Worm (Caenorhabditis elegans) whole organism, L2 larva: ENCODE results near the gene Y82E9BL.19.

Experiments used
- R02D3.7 ChIP-seq: fragments of 150-350 bp; optimal IDR thresholded peaks from 2 replicates; lab custom pipeline; 2014; ENCODE audit warnings: missing biosample characterization, missing genetic modification characterization
- aly-2 ChIP-seq: fragments of 150-350 bp; optimal IDR thresholded peaks from 2 replicates; lab custom pipeline; 2014; ENCODE audit warnings: missing biosample characterization, missing genetic modification characterization
- ama-1 ChIP-seq: fragments of 150-350 bp; optimal IDR thresholded peaks from 2 replicates; lab custom pipeline; 2018; ENCODE audit warnings: inconsistent platforms
- ceh-16 ChIP-seq: fragments of 150-350 bp; optimal IDR thresholded peaks from 2 replicates; lab custom pipeline; 2014; ENCODE audit warnings: missing biosample characterization, missing genetic modification characterization
- lin-13 ChIP-seq: fragments of 150-350 bp; optimal IDR thresholded peaks from 2 replicates; lab custom pipeline; 2014; ENCODE audit warnings: missing biosample characterization, missing genetic modification reagents, missing genetic modification characterization
- lsy-2 ChIP-seq, 2 experiments: fragments of 150-350 bp in 1 of 2; sonication (generic microtip) in 1 of 2; optimal IDR thresholded peaks; 2 replicates each; lab custom pipeline; 2014 to 2017; ENCODE audit warnings: missing biosample characterization in 2 of 2, missing genetic modification characterization in 2 of 2
- nhr-11 ChIP-seq: fragments of 150-350 bp; optimal IDR thresholded peaks from 2 replicates; lab custom pipeline; 2014; ENCODE audit warnings: missing biosample characterization, missing genetic modification characterization
- peb-1 ChIP-seq: fragments of 150-350 bp; optimal IDR thresholded peaks from 2 replicates; lab custom pipeline; 2014; ENCODE audit warnings: missing biosample characterization, missing genetic modification characterization
- snpc-4 ChIP-seq: fragments of 150-350 bp; optimal IDR thresholded peaks from 2 replicates; lab custom pipeline; 2014; ENCODE audit warnings: missing biosample characterization, missing genetic modification characterization
- unc-62 ChIP-seq: fragments of 150-350 bp; optimal IDR thresholded peaks from 2 replicates; lab custom pipeline; 2014; ENCODE audit warnings: missing biosample characterization, missing genetic modification reagents, missing genetic modification characterization
- zag-1 ChIP-seq: fragments of 150-350 bp; optimal IDR thresholded peaks from 2 replicates; lab custom pipeline; 2014; ENCODE audit warnings: missing biosample characterization, missing genetic modification characterization

- TF ChIP-seq ceh-16 (tag; lab: Kevin White, UChicago) (no peak), ama-1 (lab: Kevin White, UChicago) (no peak), peb-1 (tag; lab: Kevin White, UChicago) (no peak), aly-2 (tag; lab: Kevin White, UChicago) (no peak), R02D3.7 (tag; lab: Kevin White, UChicago) (no peak), lsy-2 (tag; optimal IDR thresholded peaks at IDR 0.05; lab: Kevin White, UChicago) (no peak), snpc-4 (no peak), nhr-11 (no peak), zag-1 (tag; lab: Kevin White, UChicago) (no peak), lin-13 (GFP tag; lab: Kevin White, UChicago) (no peak), unc-62 (GFP tag; lab: Kevin White, UChicago) (no peak)
Measured at ce11 chrIII:1295149-1295716, 36.6 kb upstream of the Y82E9BL.19 start, which contains the start of gene fbxa-35.
